Worm (Caenorhabditis elegans): Measurements from ENCODE around the gene srt-11.
A peak's percentile ranks its signal among the peaks of the same experiment; 100 is the strongest.

Gene srt-11

DNA sequence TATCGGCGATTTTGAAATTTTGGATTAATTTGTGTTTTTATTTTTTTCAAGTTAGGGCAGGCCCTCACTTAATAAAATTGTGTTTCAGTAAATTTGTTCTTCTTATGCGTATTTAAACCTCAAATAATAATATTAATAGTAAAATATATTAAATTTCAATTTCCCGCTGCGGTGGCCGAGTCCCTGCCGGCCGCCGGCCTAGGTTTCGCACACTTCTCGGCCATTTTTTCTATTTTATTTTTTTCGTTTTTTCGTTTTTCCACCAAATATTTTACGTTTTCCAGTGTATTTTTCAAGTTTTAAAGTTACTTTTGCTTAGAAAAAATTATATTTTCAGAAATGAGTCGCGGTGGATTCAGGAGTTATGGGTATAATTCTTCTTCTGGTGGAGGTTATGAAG, 51.1 kb downstream of the srt-11 start, which contains the start of gene rbm-28:
TSS of gene rbm-28 (plus strand) at position 338 of the 400 bp plus-strand sequence.
- TF ChIP-seq blmp-1 (tag; optimal IDR thresholded peaks at IDR 0.05; ENCODE audit: insufficient read depth) (no peak), sma-3 (GFP tag; optimal IDR thresholded peaks at IDR 0.05) (peak; percentile 19), sma-9 (GFP tag; optimal IDR thresholded peaks at IDR 0.05) (no peak), sma-9 (tag; optimal IDR thresholded peaks at IDR 0.05) (no peak), ceh-82 (tag; optimal IDR thresholded peaks at IDR 0.05) (no peak), mdl-1 (tag; optimal IDR thresholded peaks at IDR 0.05) (no peak), lsy-2 (tag; optimal IDR thresholded peaks at IDR 0.05) (peak in 1 of 2 experiments; percentile 55), nhr-21 (tag; optimal IDR thresholded peaks at IDR 0.05) (no peak), C34F6.9 (tag; optimal IDR thresholded peaks at IDR 0.05) (peak; percentile 31), gmeb-1 (tag; optimal IDR thresholded peaks at IDR 0.05) (peak; percentile 85), aly-2 (tag; optimal IDR thresholded peaks at IDR 0.05) (no peak), unc-55 (GFP tag; optimal IDR thresholded peaks at IDR 0.05) (no peak)

All from whole organism, L2 larva.